Worm (Caenorhabditis elegans): ENCODE measurements around the gene F28F9.2.

F28F9.2 gene

ce11 chrIV:3812812-3813211 lies 26.7 kb upstream of the F28F9.2 start:
- TF ChIP-seq ets-7 (tag; optimal IDR thresholded peaks at IDR 0.05), result no peak
- no peak for TF ChIP-seq B0310.2 (tag; optimal IDR thresholded peaks at IDR 0.05)
- TF ChIP-seq ceh-36 (tag; optimal IDR thresholded peaks at IDR 0.05), result no peak
- no peak for TF ChIP-seq ceh-13 (GFP tag; optimal IDR thresholded peaks at IDR 0.05)
- TF ChIP-seq flt-1 (GFP tag; IDR thresholded peaks at IDR 0.05), result no peak
- no peak for TF ChIP-seq tra-4 (tag; optimal IDR thresholded peaks at IDR 0.05)
- TF ChIP-seq tbx-11 (GFP tag; IDR thresholded peaks at IDR 0.05), result no peak
- no peak for TF ChIP-seq ama-1 (optimal IDR thresholded peaks at IDR 0.05)
- TF ChIP-seq hmg-4 (GFP tag; optimal IDR thresholded peaks at IDR 0.05), result no peak
- no peak for TF ChIP-seq F13C5.2 (tag; optimal IDR thresholded peaks at IDR 0.05)
- TF ChIP-seq tbx-37 (GFP tag; conservative IDR thresholded peaks at IDR 0.05), result no peak
- TF ChIP-seq scrt-1 (GFP tag; IDR thresholded peaks at IDR 0.05), result no peak
- TF ChIP-seq sea-1 (GFP tag; conservative IDR thresholded peaks at IDR 0.05), result no peak
- no peak for TF ChIP-seq aly-1 (tag; optimal IDR thresholded peaks at IDR 0.05)
- TF ChIP-seq pes-1 (GFP tag; IDR thresholded peaks at IDR 0.05), result no peak
- TF ChIP-seq hmbx-1 (tag; optimal IDR thresholded peaks at IDR 0.05), result no peak
- no peak for TF ChIP-seq hnd-1 (tag; optimal IDR thresholded peaks at IDR 0.05)

- TF ChIP-seq ama-1 (optimal IDR thresholded peaks at IDR 0.05) (no peak), ets-7 (tag; optimal IDR thresholded peaks at IDR 0.05) (no peak), tbx-11 (GFP tag; IDR thresholded peaks at IDR 0.05) (no peak), scrt-1 (GFP tag; IDR thresholded peaks at IDR 0.05) (no peak), pes-1 (GFP tag; IDR thresholded peaks at IDR 0.05) (no peak), hnd-1 (tag; optimal IDR thresholded peaks at IDR 0.05) (no peak), F13C5.2 (tag; optimal IDR thresholded peaks at IDR 0.05) (no peak)
Observed at ce11 chrIV:3814553-3815258, 24.8 kb upstream of the F28F9.2 start.

ce11 chrIV:3815259-3815644 lies 24.3 kb upstream of the F28F9.2 start:
- TF ChIP-seq sea-1 (GFP tag; conservative IDR thresholded peaks at IDR 0.05) (no peak), tbx-37 (GFP tag; conservative IDR thresholded peaks at IDR 0.05) (no peak), aly-1 (tag; optimal IDR thresholded peaks at IDR 0.05) (no peak), hmg-4 (GFP tag; optimal IDR thresholded peaks at IDR 0.05) (no peak), ama-1 (optimal IDR thresholded peaks at IDR 0.05) (no peak), hmbx-1 (tag; optimal IDR thresholded peaks at IDR 0.05) (no peak), tbx-11 (GFP tag; IDR thresholded peaks at IDR 0.05) (no peak), ceh-13 (GFP tag; optimal IDR thresholded peaks at IDR 0.05) (no peak)

ce11 chrIV:3817253-3817652 lies 22.3 kb upstream of the F28F9.2 start:
- TF ChIP-seq ceh-36 (tag; optimal IDR thresholded peaks at IDR 0.05) (no peak), ceh-13 (GFP tag; optimal IDR thresholded peaks at IDR 0.05) (no peak), hmbx-1 (tag; optimal IDR thresholded peaks at IDR 0.05) (no peak), scrt-1 (GFP tag; IDR thresholded peaks at IDR 0.05) (no peak)

ce11 chrIV:3819278-3819777 lies 20.2 kb upstream of the F28F9.2 start, which contains the start of gene bris-1:
Gene bris-1, minus strand, starts transcription at chrIV:3819328.
- TF ChIP-seq sea-1 (GFP tag; conservative IDR thresholded peaks at IDR 0.05), result no peak
- no peak for TF ChIP-seq tra-4 (tag; optimal IDR thresholded peaks at IDR 0.05)
- TF ChIP-seq ets-7 (tag; optimal IDR thresholded peaks at IDR 0.05), result no peak
- no peak for TF ChIP-seq B0310.2 (tag; optimal IDR thresholded peaks at IDR 0.05)
- TF ChIP-seq aly-1 (tag; optimal IDR thresholded peaks at IDR 0.05), result no peak
- TF ChIP-seq ceh-13 (GFP tag; optimal IDR thresholded peaks at IDR 0.05), result no peak
- no peak for TF ChIP-seq F13C5.2 (tag; optimal IDR thresholded peaks at IDR 0.05)
- no peak for TF ChIP-seq pes-1 (GFP tag; IDR thresholded peaks at IDR 0.05)
- no peak for TF ChIP-seq ama-1 (optimal IDR thresholded peaks at IDR 0.05)
- TF ChIP-seq tbx-37 (GFP tag; conservative IDR thresholded peaks at IDR 0.05), result no peak
- no peak for TF ChIP-seq tbx-11 (GFP tag; IDR thresholded peaks at IDR 0.05)
- TF ChIP-seq hmg-4 (GFP tag; optimal IDR thresholded peaks at IDR 0.05), result no peak
- TF ChIP-seq scrt-1 (GFP tag; IDR thresholded peaks at IDR 0.05), result no peak
- TF ChIP-seq hnd-1 (tag; optimal IDR thresholded peaks at IDR 0.05), result no peak
- TF ChIP-seq hmbx-1 (tag; optimal IDR thresholded peaks at IDR 0.05), result no peak
- no peak for TF ChIP-seq ceh-36 (tag; optimal IDR thresholded peaks at IDR 0.05)
- no peak for TF ChIP-seq flt-1 (GFP tag; IDR thresholded peaks at IDR 0.05)

- TF ChIP-seq aly-1 (tag; optimal IDR thresholded peaks at IDR 0.05) (no peak), scrt-1 (GFP tag; IDR thresholded peaks at IDR 0.05) (no peak), B0310.2 (tag; optimal IDR thresholded peaks at IDR 0.05) (no peak), flt-1 (GFP tag; IDR thresholded peaks at IDR 0.05) (no peak), ama-1 (optimal IDR thresholded peaks at IDR 0.05) (no peak), ets-7 (tag; optimal IDR thresholded peaks at IDR 0.05) (no peak), pes-1 (GFP tag; IDR thresholded peaks at IDR 0.05) (no peak), tra-4 (tag; optimal IDR thresholded peaks at IDR 0.05) (no peak), F13C5.2 (tag; optimal IDR thresholded peaks at IDR 0.05) (no peak), hmg-4 (GFP tag; optimal IDR thresholded peaks at IDR 0.05) (no peak), tbx-11 (GFP tag; IDR thresholded peaks at IDR 0.05) (no peak), ceh-36 (tag; optimal IDR thresholded peaks at IDR 0.05) (no peak), hmbx-1 (tag; optimal IDR thresholded peaks at IDR 0.05) (no peak), ceh-13 (GFP tag; optimal IDR thresholded peaks at IDR 0.05) (no peak), hnd-1 (tag; optimal IDR thresholded peaks at IDR 0.05) (no peak), sea-1 (GFP tag; conservative IDR thresholded peaks at IDR 0.05) (no peak), tbx-37 (GFP tag; conservative IDR thresholded peaks at IDR 0.05) (no peak)
Observed at ce11 chrIV:3820133-3820532, 19.4 kb upstream of the F28F9.2 start.

- TF ChIP-seq flt-1 (GFP tag; IDR thresholded peaks at IDR 0.05) (no peak), tra-4 (tag; optimal IDR thresholded peaks at IDR 0.05) (no peak), ets-7 (tag; optimal IDR thresholded peaks at IDR 0.05) (no peak), pes-1 (GFP tag; IDR thresholded peaks at IDR 0.05) (no peak), hnd-1 (tag; optimal IDR thresholded peaks at IDR 0.05) (no peak), ceh-36 (tag; optimal IDR thresholded peaks at IDR 0.05) (no peak), scrt-1 (GFP tag; IDR thresholded peaks at IDR 0.05) (no peak), F13C5.2 (tag; optimal IDR thresholded peaks at IDR 0.05) (no peak), tbx-11 (GFP tag; IDR thresholded peaks at IDR 0.05) (no peak), ceh-13 (GFP tag; optimal IDR thresholded peaks at IDR 0.05) (no peak), ama-1 (optimal IDR thresholded peaks at IDR 0.05) (no peak), hmbx-1 (tag; optimal IDR thresholded peaks at IDR 0.05) (no peak), sea-1 (GFP tag; conservative IDR thresholded peaks at IDR 0.05) (no peak), B0310.2 (tag; optimal IDR thresholded peaks at IDR 0.05) (no peak), hmg-4 (GFP tag; optimal IDR thresholded peaks at IDR 0.05) (no peak)
Observed at ce11 chrIV:3821554-3821953, 18.0 kb upstream of the F28F9.2 start.

Data from whole organism, early embryonic.